Worm (Caenorhabditis elegans): ENCODE measurements around the gene C49C3.20.

The C49C3.20 gene

DNA sequence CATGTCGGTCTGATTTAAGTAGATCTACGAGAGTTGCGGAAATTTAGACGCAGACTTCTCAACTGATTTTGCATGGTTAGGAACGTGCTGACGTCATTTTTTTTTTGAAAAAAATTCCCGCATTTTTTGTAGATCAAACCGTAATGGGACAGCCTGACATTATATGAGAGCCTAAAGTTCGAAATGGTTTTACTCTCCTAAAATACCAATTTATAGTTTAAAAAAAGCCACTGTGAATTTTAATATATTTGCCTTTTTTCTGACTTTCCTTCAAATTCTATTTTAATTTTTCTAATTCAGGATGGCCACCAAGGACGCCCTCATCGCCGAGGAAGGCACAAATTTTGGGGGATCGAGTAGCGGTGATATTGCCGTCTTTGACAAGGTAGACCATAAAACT is 47.3 kb downstream of the C49C3.20 start, which contains the start of gene atgp-1:
TSS of gene atgp-1 (plus strand) at position 301 of the 400 bp plus-strand sequence.
- TF ChIP-seq zag-1 (tag; optimal IDR thresholded peaks at IDR 0.05) = no peak

DNA sequence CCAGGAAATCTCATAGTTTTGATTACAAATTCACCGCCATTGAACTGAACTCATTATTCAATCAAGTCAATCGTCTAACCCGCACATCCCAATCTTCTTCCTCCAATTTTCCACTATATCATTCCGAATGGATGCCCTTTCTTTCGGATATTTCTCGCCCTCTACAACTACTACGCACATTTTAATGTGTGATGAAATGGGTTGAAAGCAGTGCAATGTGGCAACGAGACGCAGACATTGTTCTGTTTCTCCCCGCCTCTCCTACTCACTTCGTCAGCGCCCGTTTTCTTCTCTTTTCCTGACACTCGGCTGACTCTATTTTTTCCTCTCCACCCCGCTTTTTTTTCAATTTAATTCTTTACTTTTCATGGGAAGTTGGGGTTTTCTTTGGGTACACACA is 47.7 kb downstream of the C49C3.20 start:
- TF ChIP-seq fkh-10 (GFP tag; optimal IDR thresholded peaks at IDR 0.05) = no peak
- no peak for TF ChIP-seq unc-62 (GFP tag; optimal IDR thresholded peaks at IDR 0.05)
- TF ChIP-seq lin-39 (tag; optimal IDR thresholded peaks at IDR 0.05) = peak; percentile 67
- peak; percentile 4 for TF ChIP-seq pqm-1 (tag; optimal IDR thresholded peaks at IDR 0.05)
- TF ChIP-seq nfya-1 (tag; optimal IDR thresholded peaks at IDR 0.05; ENCODE audit: insufficient read depth) = peak; percentile 66
- peak; percentile 28 for TF ChIP-seq snpc-4 (tag; optimal IDR thresholded peaks at IDR 0.05)
- TF ChIP-seq tbx-2 (tag; optimal IDR thresholded peaks at IDR 0.05) = no peak
- peak; percentile 28 for TF ChIP-seq pha-4 (tag; optimal IDR thresholded peaks at IDR 0.05)
- peak; percentile 90 for TF ChIP-seq hmg-11 (tag; optimal IDR thresholded peaks at IDR 0.05)
- TF ChIP-seq nhr-76 (tag; optimal IDR thresholded peaks at IDR 0.05) = no peak
- TF ChIP-seq egl-5 (tag; optimal IDR thresholded peaks at IDR 0.05) = peak; percentile 93
- no peak for TF ChIP-seq nhr-11 (tag; optimal IDR thresholded peaks at IDR 0.05)
- TF ChIP-seq nhr-23 (tag; optimal IDR thresholded peaks at IDR 0.05) = peak; percentile 42
- TF ChIP-seq elt-2 (tag; optimal IDR thresholded peaks at IDR 0.05) = peak; percentile 15
- peak; percentile 5 for TF ChIP-seq lin-15B (tag; optimal IDR thresholded peaks at IDR 0.05)

DNA sequence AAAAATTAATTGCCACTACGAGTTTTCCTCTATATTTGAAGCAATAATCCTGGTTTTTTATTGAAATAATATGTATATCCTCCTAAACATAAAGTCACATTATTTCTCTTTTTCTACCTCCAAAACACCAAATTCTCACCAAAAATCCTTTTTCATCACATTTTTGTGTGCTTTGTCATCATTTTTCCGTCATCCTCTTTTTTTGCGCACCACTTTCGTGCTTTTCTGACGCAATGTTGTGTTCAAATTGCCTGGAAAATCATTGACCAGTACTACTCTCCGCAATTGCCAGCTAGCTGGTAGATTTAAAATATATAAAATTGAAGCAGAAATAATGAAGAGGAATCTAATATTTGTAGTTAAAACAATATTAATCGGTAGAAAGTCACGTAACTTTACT is 48.2 kb downstream of the C49C3.20 start:
- no peak for TF ChIP-seq nfya-1 (tag; optimal IDR thresholded peaks at IDR 0.05; ENCODE audit: insufficient read depth)
- no peak for TF ChIP-seq zag-1 (tag; optimal IDR thresholded peaks at IDR 0.05)
- TF ChIP-seq skn-1 (tag; optimal IDR thresholded peaks at IDR 0.05) = peak; percentile 45

ce11 chrIV:17267304-17267891 is 48.9 kb downstream of the C49C3.20 start:
- TF ChIP-seq lin-39 (tag; optimal IDR thresholded peaks at IDR 0.05) (peak; percentile 77), egl-27 (tag; optimal IDR thresholded peaks at IDR 0.05) (no peak)

Measured in whole organism, L3 larva.